Worm (Caenorhabditis elegans): ENCODE measurements around the gene Y54G2A.57.

DNA sequence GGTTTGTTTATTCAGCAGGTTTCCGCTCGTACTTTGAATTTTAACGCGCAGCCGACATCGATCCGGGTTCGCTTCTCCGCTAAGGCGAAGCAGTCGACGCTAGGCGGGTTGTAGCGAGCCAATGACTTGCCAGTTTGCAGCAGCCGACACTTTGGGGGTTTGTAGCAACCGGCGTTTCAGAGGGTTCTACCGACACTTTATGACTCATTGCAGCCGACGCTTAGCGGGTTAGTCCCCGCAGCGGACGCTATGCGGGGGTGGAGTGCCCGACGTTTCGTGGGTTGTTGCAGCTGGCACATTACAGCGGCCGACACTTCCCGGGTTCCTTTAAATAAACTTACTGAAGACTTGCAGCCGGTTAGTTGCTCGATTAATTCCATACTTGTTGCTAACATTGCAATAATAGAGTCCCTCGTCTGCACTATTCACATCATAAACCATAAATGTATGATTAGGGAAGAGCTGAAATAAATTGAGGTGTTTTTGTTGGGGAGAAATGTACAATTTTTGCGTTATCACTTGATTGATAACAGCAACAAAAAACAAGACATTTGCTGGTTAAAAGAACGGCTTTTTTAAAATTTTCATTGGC lies at the start of gene Y54G2A.57:
- TF ChIP-seq nhr-6 (tag; optimal IDR thresholded peaks at IDR 0.05), result no peak
- no peak for TF ChIP-seq madf-5 (GFP tag; IDR thresholded peaks at IDR 0.05)
